Worm (Caenorhabditis elegans) whole organism, L3 larva: ENCODE data around the gene F48F5.6.

ENCODE experiments used
- R02D3.7 ChIP-seq: fragments of 150-350 bp; optimal IDR thresholded peaks from 2 replicates; lab custom pipeline; 2014; ENCODE audit warnings: missing biosample characterization, missing genetic modification characterization
- ZK546.5 ChIP-seq: sonication (generic microtip); optimal IDR thresholded peaks from 2 replicates; lab custom pipeline; 2017; ENCODE audit warnings: missing biosample characterization, missing genetic modification characterization
- ama-1 ChIP-seq: fragments of 150-350 bp; optimal IDR thresholded peaks from 2 replicates; lab custom pipeline; 2018
- ceh-16 ChIP-seq: sonication (generic microtip); optimal IDR thresholded peaks from 2 replicates; lab custom pipeline; 2017; ENCODE audit warnings: missing biosample characterization, missing genetic modification characterization
- ceh-28 ChIP-seq: fragments of 150-350 bp; optimal IDR thresholded peaks from 2 replicates; lab custom pipeline; 2014; ENCODE audit warnings: missing biosample characterization, missing genetic modification reagents, missing genetic modification characterization
- ceh-82 ChIP-seq: fragments of 150-350 bp; optimal IDR thresholded peaks from 2 replicates; lab custom pipeline; 2014; ENCODE audit warnings: missing biosample characterization, missing genetic modification characterization
- ceh-9 ChIP-seq: sonication (generic microtip); optimal IDR thresholded peaks from 2 replicates; lab custom pipeline; 2018; ENCODE audit warnings: missing biosample characterization, missing genetic modification characterization
- daf-12 ChIP-seq: fragments of 150-350 bp; optimal IDR thresholded peaks from 2 replicates; lab custom pipeline; 2014; ENCODE audit warnings: missing biosample characterization, missing genetic modification reagents, missing genetic modification characterization
- egl-5 ChIP-seq: fragments of 150-350 bp; optimal IDR thresholded peaks from 2 replicates; lab custom pipeline; 2017; ENCODE audit warnings: missing biosample characterization, missing genetic modification reagents, missing genetic modification characterization, inconsistent platforms
- elt-2 ChIP-seq: sonication (generic microtip); optimal IDR thresholded peaks from 2 replicates; lab custom pipeline; 2016; ENCODE audit warnings: missing genetic modification reagents, mild to moderate bottlenecking, missing genetic modification characterization, missing compliant biosample characterization
- eor-1 ChIP-seq, 2 experiments: fragments of 150-350 bp; optimal IDR thresholded peaks; 2 replicates each; lab custom pipeline; 2014 to 2018; ENCODE audit warnings: missing biosample characterization in 2 of 2, missing genetic modification characterization in 2 of 2
- fkh-10 ChIP-seq: sonication (generic microtip); optimal IDR thresholded peaks from 2 replicates; lab custom pipeline; 2017; ENCODE audit warnings: missing biosample characterization, missing genetic modification reagents, missing genetic modification characterization
- fos-1 ChIP-seq: fragments of 150-350 bp; optimal IDR thresholded peaks from 2 replicates; lab custom pipeline; 2014; ENCODE audit warnings: missing biosample characterization, missing genetic modification characterization
- jun-1 ChIP-seq: fragments of 150-350 bp; optimal IDR thresholded peaks from 2 replicates; lab custom pipeline; 2014; ENCODE audit warnings: missing biosample characterization, missing genetic modification reagents, missing genetic modification characterization
- lin-15B ChIP-seq: fragments of 150-350 bp; optimal IDR thresholded peaks from 2 replicates; lab custom pipeline; 2014; ENCODE audit warnings: missing biosample characterization, missing genetic modification characterization
- lin-39 ChIP-seq: fragments of 150-350 bp; optimal IDR thresholded peaks from 2 replicates; lab custom pipeline; 2018; ENCODE audit warnings: missing biosample characterization, missing genetic modification reagents, missing genetic modification characterization
- lsy-12 ChIP-seq: sonication (generic microtip); optimal IDR thresholded peaks from 2 replicates; lab custom pipeline; 2016; ENCODE audit warnings: mild to moderate bottlenecking, missing genetic modification characterization, missing compliant biosample characterization
- nfya-1 ChIP-seq: sonication (generic microtip); optimal IDR thresholded peaks from 2 replicates; lab custom pipeline; 2017; ENCODE audit warnings: missing genetic modification characterization, mild to moderate bottlenecking, missing compliant biosample characterization, antibody characterized with exemption, moderate library complexity; ENCODE audit not compliant: insufficient read depth
- nhr-12 ChIP-seq: fragments of 150-350 bp; optimal IDR thresholded peaks from 2 replicates; lab custom pipeline; 2014; ENCODE audit warnings: missing biosample characterization, missing genetic modification characterization
- nhr-23 ChIP-seq: fragments of 150-350 bp; optimal IDR thresholded peaks from 2 replicates; lab custom pipeline; 2014; ENCODE audit warnings: missing biosample characterization, missing genetic modification reagents, missing genetic modification characterization
- nhr-25 ChIP-seq: sonication (generic microtip); optimal IDR thresholded peaks from 2 replicates; lab custom pipeline; 2017; ENCODE audit warnings: missing biosample characterization, missing genetic modification characterization
- nhr-28 ChIP-seq: fragments of 150-350 bp; optimal IDR thresholded peaks from 2 replicates; lab custom pipeline; 2014; ENCODE audit warnings: missing biosample characterization, missing genetic modification characterization
- nhr-43 ChIP-seq: sonication (generic microtip); optimal IDR thresholded peaks from 2 replicates; lab custom pipeline; 2016; ENCODE audit warnings: mild to moderate bottlenecking, missing genetic modification characterization, missing compliant biosample characterization; ENCODE audit not compliant: poor library complexity, severe bottlenecking
- nhr-67 ChIP-seq: fragments of 150-350 bp; optimal IDR thresholded peaks from 2 replicates; lab custom pipeline; 2014; ENCODE audit warnings: missing biosample characterization, missing genetic modification characterization
- nhr-76 ChIP-seq: fragments of 150-350 bp; sonication (generic microtip); optimal IDR thresholded peaks from 5 replicates; lab custom pipeline; 2014; ENCODE audit warnings: missing biosample characterization, missing genetic modification characterization
- pha-4 ChIP-seq: fragments of 150-350 bp; optimal IDR thresholded peaks from 2 replicates; lab custom pipeline; 2014; ENCODE audit warnings: missing biosample characterization, missing genetic modification reagents, missing genetic modification characterization
- pqm-1 ChIP-seq: fragments of 150-350 bp; optimal IDR thresholded peaks from 2 replicates; lab custom pipeline; 2017; ENCODE audit warnings: missing biosample characterization, missing genetic modification characterization, inconsistent platforms
- sea-2 ChIP-seq: fragments of 150-350 bp; sonication (generic microtip); optimal IDR thresholded peaks from 4 replicates; lab custom pipeline; 2014; ENCODE audit warnings: missing biosample characterization, missing genetic modification reagents, missing genetic modification characterization
- skn-1 ChIP-seq: fragments of 150-350 bp; optimal IDR thresholded peaks from 2 replicates; lab custom pipeline; 2014; ENCODE audit warnings: missing biosample characterization, missing genetic modification characterization
- snpc-4 ChIP-seq: fragments of 150-350 bp; optimal IDR thresholded peaks from 2 replicates; lab custom pipeline; 2014; ENCODE audit warnings: missing biosample characterization, missing genetic modification characterization
- tbx-2 ChIP-seq: sonication (generic microtip); optimal IDR thresholded peaks from 2 replicates; lab custom pipeline; 2016; ENCODE audit warnings: mild to moderate bottlenecking, missing genetic modification characterization, missing compliant biosample characterization
- unc-62 ChIP-seq: fragments of 150-350 bp; sonication (generic microtip); optimal IDR thresholded peaks from 4 replicates; lab custom pipeline; 2014; ENCODE audit warnings: missing biosample characterization, missing genetic modification reagents, missing genetic modification characterization
- zag-1 ChIP-seq: fragments of 150-350 bp; optimal IDR thresholded peaks from 2 replicates; lab custom pipeline; 2014; ENCODE audit warnings: missing biosample characterization, missing genetic modification characterization
- ztf-4 ChIP-seq: fragments of 150-350 bp; optimal IDR thresholded peaks from 2 replicates; lab custom pipeline; 2014; ENCODE audit warnings: missing biosample characterization, missing genetic modification characterization

The F48F5.6 gene

DNA sequence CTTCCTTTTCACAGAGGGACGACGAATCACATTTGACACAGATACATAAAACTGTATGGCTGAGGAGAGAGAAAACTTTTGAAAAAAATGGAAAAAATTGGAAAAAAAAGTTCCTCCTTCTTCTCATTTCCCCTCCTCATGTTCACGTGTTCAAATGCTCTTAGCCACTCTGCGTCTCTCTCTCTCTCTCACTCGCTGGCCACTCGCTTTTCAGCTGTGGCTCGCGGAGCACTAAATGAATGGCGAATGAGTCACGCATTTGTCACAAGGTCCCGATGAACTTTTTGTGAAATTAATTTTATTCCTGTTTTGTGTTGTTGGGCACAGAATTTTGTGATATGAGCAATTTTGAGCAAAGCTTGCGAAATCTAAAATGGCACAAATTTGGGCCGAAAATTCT is 35.2 kb downstream of the F48F5.6 start (continued):
- TF ChIP-seq nhr-28 (tag; lab: Kevin White, UChicago) = no peak
- TF ChIP-seq pha-4 (tag; lab: Kevin White, UChicago) = peak; percentile 62

ce11 chrV:20416790-20417189 is 36.2 kb downstream of the F48F5.6 start:
- TF ChIP-seq eor-1 (tag; optimal IDR thresholded peaks at IDR 0.05; lab: Kevin White, UChicago) = no peak
- TF ChIP-seq elt-2 = peak; percentile 63
- TF ChIP-seq nhr-25 (tag; lab: Kevin White, UChicago) = no peak
- no peak for TF ChIP-seq lin-15B (tag; lab: Kevin White, UChicago)
- TF ChIP-seq nhr-67 (tag; lab: Kevin White, UChicago) = no peak
- no peak for TF ChIP-seq ceh-82
- no peak for TF ChIP-seq R02D3.7
- TF ChIP-seq nhr-76 = no peak
- no peak for TF ChIP-seq ceh-16
- TF ChIP-seq ZK546.5 (tag; lab: Kevin White, UChicago) = no peak
- peak; percentile 25 for TF ChIP-seq jun-1 (tag; lab: Kevin White, UChicago)
- TF ChIP-seq zag-1 (tag; lab: Kevin White, UChicago) = no peak
- TF ChIP-seq sea-2 (GFP tag; lab: Kevin White, UChicago) = no peak
- TF ChIP-seq fkh-10 (GFP tag; lab: Kevin White, UChicago) = no peak
- TF ChIP-seq ztf-4 (tag; lab: Kevin White, UChicago) = no peak
- peak; percentile 36 for TF ChIP-seq pha-4 (tag; lab: Kevin White, UChicago)
- TF ChIP-seq ceh-9 (tag; lab: Kevin White, UChicago) = no peak
- TF ChIP-seq lin-39 (tag; lab: Kevin White, UChicago) = peak; percentile 28
- TF ChIP-seq nhr-43 (tag; lab: Kevin White, UChicago) = no peak

- TF ChIP-seq fkh-10 (GFP tag; lab: Kevin White, UChicago) = no peak
- no peak for TF ChIP-seq egl-5 (tag; lab: Kevin White, UChicago)
- TF ChIP-seq ama-1 (lab: Kevin White, UChicago) = peak; percentile 10
- TF ChIP-seq, all 47 proteins: peak for 1
Observed at ce11 chrV:20416335-20416734, 36.6 kb downstream of the F48F5.6 start.

DNA sequence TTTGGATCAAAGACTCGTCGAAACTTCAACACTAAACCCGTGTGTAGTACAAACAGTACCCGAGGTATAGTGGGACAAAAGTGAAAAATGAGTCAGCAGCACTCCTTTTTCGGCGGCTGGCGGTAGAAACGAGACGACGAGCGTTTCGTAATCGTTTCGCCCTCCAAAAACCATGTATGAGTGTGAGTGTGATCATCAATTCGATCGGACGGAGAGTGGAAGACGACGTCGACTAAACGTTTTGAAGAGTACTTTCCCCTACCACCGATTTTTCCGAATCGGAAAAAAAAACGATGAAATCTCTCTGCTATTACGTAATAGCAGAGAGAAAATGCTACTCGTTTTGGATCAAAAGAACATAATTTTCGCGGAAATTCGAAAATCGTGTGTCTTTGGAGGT is 37.6 kb downstream of the F48F5.6 start:
- no peak for TF ChIP-seq skn-1 (tag; lab: Kevin White, UChicago)
- TF ChIP-seq nhr-25 (tag; lab: Kevin White, UChicago) = peak; percentile 73
- TF ChIP-seq ceh-28 (tag; lab: Kevin White, UChicago) = no peak
- TF ChIP-seq nhr-23 (tag; lab: Kevin White, UChicago) = peak; percentile 61
- peak; percentile 51 for TF ChIP-seq ama-1 (lab: Kevin White, UChicago)
- no peak for TF ChIP-seq ceh-82
- TF ChIP-seq, all 47 proteins: peak for 3

DNA sequence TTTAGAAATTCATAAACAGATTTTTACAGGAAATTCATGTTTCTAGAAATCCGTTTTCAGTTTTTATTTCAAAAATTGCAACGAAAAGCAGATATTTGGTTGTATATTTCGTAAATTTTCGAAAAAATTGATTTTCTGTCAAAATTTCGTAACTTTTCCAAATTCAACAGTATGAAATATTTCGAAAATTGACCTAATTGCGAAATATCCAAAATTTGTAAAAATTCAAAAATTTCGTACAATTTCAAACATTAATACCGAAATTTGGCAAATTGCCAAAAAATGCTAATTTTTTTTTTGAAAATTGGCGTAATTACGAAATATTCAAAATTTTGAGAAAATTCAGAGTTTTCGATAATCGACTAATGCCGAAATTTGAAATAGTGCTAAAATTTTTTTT is 39.0 kb downstream of the F48F5.6 start:
- TF ChIP-seq nfya-1 (tag; lab: Kevin White, UChicago) (no peak), egl-5 (tag; lab: Kevin White, UChicago) (no peak), nhr-12 (tag; lab: Kevin White, UChicago) (no peak), ztf-4 (tag; lab: Kevin White, UChicago) (no peak), pha-4 (tag; lab: Kevin White, UChicago) (no peak), snpc-4 (tag; lab: Kevin White, UChicago) (no peak), daf-12 (tag; lab: Kevin White, UChicago) (no peak), nhr-43 (tag; lab: Kevin White, UChicago) (no peak), pqm-1 (tag; lab: Kevin White, UChicago) (no peak), fos-1 (tag; lab: Kevin White, UChicago) (no peak), unc-62 (GFP tag; lab: Kevin White, UChicago) (no peak), nhr-25 (tag; lab: Kevin White, UChicago) (no peak), lin-39 (tag; lab: Kevin White, UChicago) (no peak), zag-1 (tag; lab: Kevin White, UChicago) (no peak), lsy-12 (tag; lab: Kevin White, UChicago) (no peak), tbx-2 (tag; lab: Kevin White, UChicago) (no peak), ceh-28 (tag; lab: Kevin White, UChicago) (no peak), nhr-28 (tag; lab: Kevin White, UChicago) (no peak), sea-2 (GFP tag; lab: Kevin White, UChicago) (no peak), ceh-9 (tag; lab: Kevin White, UChicago) (no peak)
